Fruit fly (Drosophila melanogaster) whole organism, embryonic: ENCODE data around the gene MSBP.

Experiments
- CG8359 ChIP-seq: fragments of 200-800 bp; sonication (Bioruptor generic); optimal IDR thresholded peaks from 2 replicates; lab custom pipeline; 2017; ENCODE audit warnings: missing biosample characterization, mild to moderate bottlenecking, missing genetic modification characterization, borderline replicate concordance
- D ChIP-seq, 2 experiments: fragments of 200-800 bp in 1 of 2; fragments of >200 bp in 1 of 2; sonication (Bioruptor generic) in 1 of 2; optimal IDR thresholded peaks; 2 replicates in 1 of 2; 3 replicates in 1 of 2; lab custom pipeline; 2017; ENCODE audit warnings: mild to moderate bottlenecking in 1 of 2, missing biosample characterization in 1 of 2, missing genetic modification characterization in 1 of 2, missing genetic modification reagents in 1 of 2
- NC2α ChIP-seq: fragments of 200-800 bp; sonication (Bioruptor generic); optimal IDR thresholded peaks from 2 replicates; lab custom pipeline; 2016; ENCODE audit warnings: missing biosample characterization, missing genetic modification characterization
- NFAT ChIP-seq: fragments of 200-800 bp; sonication (Bioruptor generic); IDR thresholded peaks from 2 replicates; pipeline ENCODE4 v1.3.6; 2022; ENCODE audit warnings: missing biosample characterization, missing genetic modification characterization
- hb ChIP-seq: fragments of 200-800 bp; sonication (Bioruptor generic); IDR thresholded peaks from 3 replicates; pipeline ENCODE4 v1.3.6; 2022; ENCODE audit warnings: missing biosample characterization, missing genetic modification characterization; ENCODE audit not compliant: partially characterized antibody
- insv ChIP-seq, 2 experiments: fragments of 200-800 bp; sonication (Bioruptor generic); optimal IDR thresholded peaks; 3 replicates each; lab custom pipeline; 2016 to 2018; ENCODE audit warnings: missing biosample characterization in 2 of 2, missing genetic modification characterization in 2 of 2

DNA sequence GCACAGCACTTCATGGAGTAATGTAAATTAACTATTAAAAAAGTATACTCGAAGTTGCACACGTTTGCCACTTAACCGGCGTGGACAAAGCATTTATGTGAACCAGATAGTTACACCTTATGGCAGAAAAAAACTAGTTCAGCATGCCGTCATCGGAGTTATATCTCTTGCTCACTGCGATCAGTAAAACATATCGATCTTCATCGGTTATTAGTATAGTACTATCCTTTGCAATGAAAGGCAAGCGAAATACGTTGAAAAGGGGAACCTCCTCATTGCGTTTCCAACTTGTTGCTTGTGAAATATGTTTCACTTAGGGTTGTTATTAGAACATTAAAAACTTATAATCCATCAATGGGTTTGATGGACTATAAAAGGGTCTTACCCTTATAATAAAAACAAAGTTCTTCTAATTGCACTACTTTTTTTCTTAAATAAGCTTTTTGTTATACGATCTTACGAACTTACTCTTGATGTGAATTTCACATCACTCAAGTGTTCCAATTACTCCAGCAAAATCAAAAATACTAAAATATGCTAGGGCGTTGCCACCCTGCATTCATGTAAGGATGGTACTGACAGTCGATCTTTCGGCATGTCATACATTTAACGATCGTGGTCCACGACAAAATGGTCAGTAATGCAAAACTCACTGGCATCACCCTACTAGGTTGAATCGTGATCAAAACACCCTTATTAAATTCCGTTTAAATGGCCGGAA, 19.8 kb upstream of the MSBP start, which contains the start of gene CycD:
- TF ChIP-seq insv (GFP tag; optimal IDR thresholded peaks at IDR 0.05; lab: Kevin White, UChicago) (no peak), CG8359 (GFP tag; lab: Kevin White, UChicago) (no peak), NC2α (GFP tag; lab: Kevin White, UChicago) (no peak), D (optimal IDR thresholded peaks at IDR 0.05; lab: Kevin White, UChicago) (no peak), D (GFP tag; optimal IDR thresholded peaks at IDR 0.05; lab: Kevin White, UChicago) (no peak), NFAT (GFP tag; lab: Robert Waterston, UW) (no peak), hb (GFP tag; lab: Robert Waterston, UW) (peak; percentile 67; the same call in 2 of the 3 replicates)
